Worm (Caenorhabditis elegans): ENCODE data around the gene pot-2.

Gene pot-2

ce11 chrII:14555019-14555418 lies 31.0 kb downstream of the pot-2 start:
- peak; percentile 51 for TF ChIP-seq fkh-10 (GFP tag; optimal IDR thresholded peaks at IDR 0.05)
- no peak for TF ChIP-seq elt-3 (tag; optimal IDR thresholded peaks at IDR 0.05)

ce11 chrII:14561549-14562115 lies 37.7 kb downstream of the pot-2 start, which contains the start of gene mog-4:
mog-4 (minus strand) TSS chrII:14561599.
- TF ChIP-seq nhr-77 (tag; optimal IDR thresholded peaks at IDR 0.05): peak; percentile 90
- TF ChIP-seq snpc-4 (tag; optimal IDR thresholded peaks at IDR 0.05): peak; percentile 58
- TF ChIP-seq nhr-43 (tag; optimal IDR thresholded peaks at IDR 0.05; ENCODE audit: poor library complexity, severe bottlenecking): peak; percentile 98
- peak; percentile 87 for TF ChIP-seq lin-15B (tag; optimal IDR thresholded peaks at IDR 0.05)
- peak; percentile 97 for TF ChIP-seq lsy-12 (tag; optimal IDR thresholded peaks at IDR 0.05)
- peak; percentile 93 for TF ChIP-seq nhr-23 (tag; optimal IDR thresholded peaks at IDR 0.05)
- peak; percentile 89 for TF ChIP-seq nfya-1 (tag; optimal IDR thresholded peaks at IDR 0.05; ENCODE audit: insufficient read depth)
- peak; percentile 81 for TF ChIP-seq elt-2 (tag; optimal IDR thresholded peaks at IDR 0.05)
- peak; percentile 1 for TF ChIP-seq mdl-1 (tag; optimal IDR thresholded peaks at IDR 0.05)
- TF ChIP-seq egl-5 (tag; optimal IDR thresholded peaks at IDR 0.05): peak; percentile 76
- peak; percentile 92 for TF ChIP-seq tbx-2 (tag; optimal IDR thresholded peaks at IDR 0.05)
- peak; percentile 80 for TF ChIP-seq skn-1 (tag; optimal IDR thresholded peaks at IDR 0.05)
- peak; percentile 42 for TF ChIP-seq ZK546.5 (tag; optimal IDR thresholded peaks at IDR 0.05)
- TF ChIP-seq nhr-25 (tag; optimal IDR thresholded peaks at IDR 0.05): peak; percentile 49
- TF ChIP-seq ceh-82 (tag; optimal IDR thresholded peaks at IDR 0.05): peak; percentile 32
- TF ChIP-seq jun-1 (tag; optimal IDR thresholded peaks at IDR 0.05): peak; percentile 80
- peak; percentile 68 for TF ChIP-seq pqm-1 (tag; optimal IDR thresholded peaks at IDR 0.05)
- peak; percentile 31 for TF ChIP-seq egl-27 (tag; optimal IDR thresholded peaks at IDR 0.05)
- TF ChIP-seq nhr-11 (tag; optimal IDR thresholded peaks at IDR 0.05): peak; percentile 79
- TF ChIP-seq ceh-28 (tag; optimal IDR thresholded peaks at IDR 0.05): peak; percentile 75
- TF ChIP-seq pha-4 (tag; optimal IDR thresholded peaks at IDR 0.05): peak; percentile 83
- TF ChIP-seq R02D3.7 (tag; optimal IDR thresholded peaks at IDR 0.05): peak; percentile 79
- TF ChIP-seq fkh-10 (GFP tag; optimal IDR thresholded peaks at IDR 0.05): peak; percentile 17
- TF ChIP-seq hmg-11 (tag; optimal IDR thresholded peaks at IDR 0.05): peak; percentile 86

- TF ChIP-seq nfya-1 (tag; optimal IDR thresholded peaks at IDR 0.05; ENCODE audit: insufficient read depth): peak; percentile 44
Measured at ce11 chrII:14563766-14564370, 39.9 kb downstream of the pot-2 start.

ce11 chrII:14567811-14568210 lies 43.8 kb downstream of the pot-2 start:
- TF ChIP-seq nhr-28 (tag; optimal IDR thresholded peaks at IDR 0.05) (no peak), nhr-67 (tag; optimal IDR thresholded peaks at IDR 0.05) (no peak), fos-1 (tag; optimal IDR thresholded peaks at IDR 0.05) (no peak), daf-12 (tag; optimal IDR thresholded peaks at IDR 0.05) (no peak), ceh-16 (tag; optimal IDR thresholded peaks at IDR 0.05) (no peak), nhr-12 (tag; optimal IDR thresholded peaks at IDR 0.05) (no peak), nhr-25 (tag; optimal IDR thresholded peaks at IDR 0.05) (no peak)

ce11 chrII:14569322-14569721 lies 45.3 kb downstream of the pot-2 start:
- no peak for TF ChIP-seq snpc-4 (tag; optimal IDR thresholded peaks at IDR 0.05)
- TF ChIP-seq hmg-11 (tag; optimal IDR thresholded peaks at IDR 0.05): peak; percentile 56
- no peak for TF ChIP-seq jun-1 (tag; optimal IDR thresholded peaks at IDR 0.05)
- TF ChIP-seq lin-39 (tag; optimal IDR thresholded peaks at IDR 0.05): peak; percentile 53
- peak; percentile 60 for TF ChIP-seq fkh-10 (GFP tag; optimal IDR thresholded peaks at IDR 0.05)
- TF ChIP-seq nfya-1 (tag; optimal IDR thresholded peaks at IDR 0.05; ENCODE audit: insufficient read depth): peak; percentile 25
- peak; percentile 65 for TF ChIP-seq tbx-2 (tag; optimal IDR thresholded peaks at IDR 0.05)
